Fruit fly (Drosophila melanogaster) whole organism, embryonic: ENCODE data around the gene r-l.

Experiments used
- BEAF-32 ChIP-seq: fragments of 200-800 bp; sonication (Bioruptor generic); optimal IDR thresholded peaks from 3 replicates; lab custom pipeline; 2017; ENCODE audit warnings: missing biosample characterization, missing genetic modification characterization, mild to moderate bottlenecking, moderate library complexity, missing genetic modification reagents
- Bgb ChIP-seq: fragments of 200-800 bp; sonication (Bioruptor generic); IDR thresholded peaks from 2 replicates; pipeline ENCODE4 v1.3.6; 2022; ENCODE audit warnings: missing biosample characterization, missing genetic modification characterization; ENCODE audit not compliant: partially characterized antibody
- CG10431 ChIP-seq: fragments of 200-800 bp; sonication (Bioruptor generic); optimal IDR thresholded peaks from 3 replicates; lab custom pipeline; 2018; ENCODE audit warnings: missing biosample characterization, mild to moderate bottlenecking, missing genetic modification characterization
- CG10979 ChIP-seq: fragments of 200-800 bp; sonication (Bioruptor generic); optimal IDR thresholded peaks from 2 replicates; lab custom pipeline; 2018; ENCODE audit warnings: missing biosample characterization, mild to moderate bottlenecking, missing genetic modification characterization, moderate library complexity
- CG12391 ChIP-seq: fragments of 200-800 bp; sonication (Bioruptor generic); optimal IDR thresholded peaks from 3 replicates; lab custom pipeline; 2018; ENCODE audit warnings: missing biosample characterization, mild to moderate bottlenecking, missing genetic modification characterization, moderate library complexity
- CG13287 ChIP-seq: fragments of 200-800 bp; sonication (Bioruptor generic); IDR thresholded peaks from 2 replicates; pipeline ENCODE4 v1.3.6; 2022; ENCODE audit warnings: missing biosample characterization, missing genetic modification characterization; ENCODE audit not compliant: partially characterized antibody
- CG15514 ChIP-seq: fragments of 200-800 bp; sonication (Bioruptor generic); optimal IDR thresholded peaks from 3 replicates; lab custom pipeline; 2017; ENCODE audit warnings: missing biosample characterization, missing genetic modification characterization, mild to moderate bottlenecking, moderate library complexity, missing genetic modification reagents
- CG17912 ChIP-seq: fragments of 200-800 bp; sonication (Bioruptor generic); optimal IDR thresholded peaks from 2 replicates; lab custom pipeline; 2018; ENCODE audit warnings: missing biosample characterization, mild to moderate bottlenecking, missing genetic modification characterization
- CG2129 ChIP-seq: fragments of 200-800 bp; sonication (Bioruptor generic); IDR thresholded peaks from 2 replicates; pipeline ENCODE4 v1.3.6; 2022; ENCODE audit warnings: missing biosample characterization, missing genetic modification characterization; ENCODE audit not compliant: partially characterized antibody
- CG33213 ChIP-seq: fragments of 200-800 bp; sonication (Bioruptor generic); optimal IDR thresholded peaks from 3 replicates; lab custom pipeline; 2016; ENCODE audit warnings: missing biosample characterization, missing genetic modification characterization
- CG34376 ChIP-seq: fragments of 200-800 bp; sonication (Bioruptor generic); optimal IDR thresholded peaks from 2 replicates; lab custom pipeline; 2018; ENCODE audit warnings: missing biosample characterization, mild to moderate bottlenecking, missing genetic modification characterization
- CG3726 ChIP-seq: fragments of 200-800 bp; sonication (Bioruptor generic); IDR thresholded peaks from 3 replicates; pipeline ENCODE4, ENCODE4 v1.3.6; 2022; ENCODE audit warnings: missing biosample characterization, missing genetic modification characterization
- CG3838 ChIP-seq: fragments of 200-800 bp; sonication (Bioruptor generic); optimal IDR thresholded peaks from 3 replicates; lab custom pipeline; 2016; ENCODE audit warnings: missing biosample characterization, missing genetic modification characterization
- CG4854 ChIP-seq: fragments of 200-800 bp; sonication (Bioruptor generic); optimal IDR thresholded peaks from 2 replicates; lab custom pipeline; 2016; ENCODE audit warnings: missing biosample characterization, missing genetic modification characterization, inconsistent platforms
- CG6654 ChIP-seq: fragments of 200-800 bp; sonication (Bioruptor generic); optimal IDR thresholded peaks from 2 replicates; lab custom pipeline; 2017; ENCODE audit warnings: missing biosample characterization, mild to moderate bottlenecking, missing genetic modification characterization
- CG6791 ChIP-seq: fragments of 200-800 bp; sonication (Bioruptor generic); IDR thresholded peaks from 3 replicates; pipeline ENCODE4 v1.3.6; 2022; ENCODE audit warnings: missing biosample characterization, missing genetic modification characterization; ENCODE audit not compliant: partially characterized antibody
- CG8388 ChIP-seq: fragments of 200-800 bp; sonication (Bioruptor generic); optimal IDR thresholded peaks from 2 replicates; lab custom pipeline; 2019; ENCODE audit warnings: missing biosample characterization, mild to moderate bottlenecking, missing genetic modification characterization, moderate library complexity
- CG9817 ChIP-seq: fragments of 200-800 bp; sonication (Bioruptor generic); optimal IDR thresholded peaks from 2 replicates; lab custom pipeline; 2018; ENCODE audit warnings: missing biosample characterization, mild to moderate bottlenecking, missing genetic modification characterization, moderate library complexity
- Ets97D ChIP-seq: fragments of 200-800 bp; sonication (Bioruptor generic); optimal IDR thresholded peaks from 3 replicates; lab custom pipeline; 2016; ENCODE audit warnings: missing biosample characterization, missing genetic modification characterization
- HLH3B ChIP-seq: fragments of 200-800 bp; sonication (Bioruptor generic); IDR thresholded peaks from 2 replicates; pipeline ENCODE4 v1.3.6; 2022; ENCODE audit warnings: missing biosample characterization, missing genetic modification characterization
- Nf-YA ChIP-seq: fragments of 200-800 bp; sonication (Bioruptor generic); IDR thresholded peaks from 2 replicates; pipeline ENCODE4 v1.3.6; 2022; ENCODE audit warnings: missing biosample characterization, missing genetic modification characterization
- Oaz ChIP-seq: fragments of 200-800 bp; sonication (Bioruptor generic); IDR thresholded peaks from 2 replicates; pipeline ENCODE4 v1.3.6; 2022; ENCODE audit warnings: missing biosample characterization, missing genetic modification characterization
- Optix ChIP-seq: fragments of 200-800 bp; sonication (Bioruptor generic); IDR thresholded peaks from 3 replicates; pipeline ENCODE4 v1.3.6; 2022; ENCODE audit warnings: missing biosample characterization, missing genetic modification characterization
- Scr ChIP-seq: fragments of 200-800 bp; sonication (Bioruptor generic); IDR thresholded peaks from 2 replicates; pipeline ENCODE4 v1.3.6; 2022; ENCODE audit warnings: missing biosample characterization, missing genetic modification characterization; ENCODE audit not compliant: partially characterized antibody
- Usf ChIP-seq: fragments of 200-800 bp; sonication (Bioruptor generic); optimal IDR thresholded peaks from 2 replicates; lab custom pipeline; 2017; ENCODE audit warnings: missing genotype, missing biosample characterization, missing genetic modification characterization
- Xrp1 ChIP-seq: fragments of 200-800 bp; sonication (Bioruptor generic); IDR thresholded peaks from 2 replicates; pipeline ENCODE4 v1.3.6; 2022; ENCODE audit warnings: missing biosample characterization, missing genetic modification characterization
- ap ChIP-seq: fragments of 200-800 bp; sonication (Bioruptor generic); IDR thresholded peaks from 2 replicates; pipeline ENCODE4 v1.3.6; 2022; ENCODE audit warnings: missing biosample characterization, missing genetic modification characterization
- ato ChIP-seq: fragments of 200-800 bp; sonication (Bioruptor generic); IDR thresholded peaks from 2 replicates; pipeline ENCODE4 v1.3.6; 2022; ENCODE audit warnings: missing biosample characterization, missing genetic modification characterization; ENCODE audit not compliant: partially characterized antibody
- chinmo ChIP-seq: fragments of 200-800 bp; sonication (Bioruptor generic); IDR thresholded peaks from 4 replicates; pipeline ENCODE4 v1.3.6; 2022; ENCODE audit warnings: missing biosample characterization, missing genetic modification characterization; ENCODE audit not compliant: partially characterized antibody
- chm ChIP-seq: fragments of 200-800 bp; sonication (Bioruptor generic); IDR thresholded peaks from 2 replicates; pipeline ENCODE4 v1.3.6; 2022; ENCODE audit warnings: missing biosample characterization, missing genetic modification characterization
- crol ChIP-seq: fragments of 200-800 bp; sonication (Bioruptor generic); IDR thresholded peaks from 2 replicates; pipeline ENCODE4 v1.3.6; 2022; ENCODE audit warnings: missing biosample characterization, missing genetic modification characterization
- da ChIP-seq: fragments of 200-800 bp; sonication (Bioruptor generic); optimal IDR thresholded peaks from 2 replicates; lab custom pipeline; 2016; ENCODE audit warnings: missing biosample characterization, missing genetic modification characterization
- ems ChIP-seq: fragments of 200-800 bp; sonication (Bioruptor generic); optimal IDR thresholded peaks from 3 replicates; lab custom pipeline; 2016; ENCODE audit warnings: missing biosample characterization, missing genetic modification characterization
- exex ChIP-seq: fragments of 200-800 bp; sonication (Bioruptor generic); optimal IDR thresholded peaks from 4 replicates; lab custom pipeline; 2018; ENCODE audit warnings: missing biosample characterization, mild to moderate bottlenecking, missing genetic modification characterization, moderate library complexity
- fd102C ChIP-seq: fragments of 200-800 bp; sonication (Bioruptor generic); optimal IDR thresholded peaks from 2 replicates; lab custom pipeline; 2018; ENCODE audit warnings: missing biosample characterization, mild to moderate bottlenecking, missing genetic modification characterization, moderate library complexity
- gce ChIP-seq: fragments of 200-800 bp; sonication (Bioruptor generic); IDR thresholded peaks from 3 replicates; pipeline ENCODE4 v1.3.6; 2022; ENCODE audit warnings: missing biosample characterization, missing genetic modification characterization
- gfzf ChIP-seq: fragments of 200-800 bp; sonication (Bioruptor generic); optimal IDR thresholded peaks from 2 replicates; lab custom pipeline; 2016; ENCODE audit warnings: missing biosample characterization, mild to moderate bottlenecking, missing genetic modification characterization, moderate library complexity
- gro ChIP-seq: fragments of 200-800 bp; sonication (Bioruptor generic); optimal IDR thresholded peaks from 2 replicates; lab custom pipeline; 2016; ENCODE audit warnings: missing biosample characterization, missing genetic modification characterization
- h ChIP-seq: fragments of >200 bp; optimal IDR thresholded peaks from 2 replicates; lab custom pipeline; 2017
- luna ChIP-seq: fragments of 200-800 bp; sonication (Bioruptor generic); optimal IDR thresholded peaks from 2 replicates; lab custom pipeline; 2016; ENCODE audit warnings: missing biosample characterization, missing genetic modification characterization
- mirr ChIP-seq: fragments of 200-800 bp; sonication (Bioruptor generic); optimal IDR thresholded peaks from 3 replicates; lab custom pipeline; 2018; ENCODE audit warnings: missing biosample characterization, mild to moderate bottlenecking, missing genetic modification characterization
- nau ChIP-seq: fragments of 200-800 bp; sonication (Bioruptor generic); optimal IDR thresholded peaks from 3 replicates; lab custom pipeline; 2017; ENCODE audit warnings: missing biosample characterization, mild to moderate bottlenecking, missing genetic modification characterization, missing genetic modification reagents
- peb ChIP-seq: fragments of 200-800 bp; sonication (Bioruptor generic); IDR thresholded peaks from 2 replicates; pipeline ENCODE4 v1.3.6; 2022; ENCODE audit warnings: missing biosample characterization, missing genetic modification characterization
- pnt ChIP-seq: fragments of 200-800 bp; sonication (Bioruptor generic); optimal IDR thresholded peaks from 3 replicates; lab custom pipeline; 2016; ENCODE audit warnings: missing biosample characterization, missing genetic modification characterization
- psq ChIP-seq: fragments of 200-800 bp; sonication (Bioruptor generic); optimal IDR thresholded peaks from 2 replicates; lab custom pipeline; 2017; ENCODE audit warnings: missing biosample characterization, missing genetic modification characterization
- ranshi ChIP-seq: fragments of 200-800 bp; sonication (Bioruptor generic); IDR thresholded peaks from 2 replicates; pipeline ENCODE4 v1.3.6; 2022; ENCODE audit warnings: missing biosample characterization, missing genetic modification characterization
- sd ChIP-seq: fragments of 200-800 bp; sonication (Bioruptor generic); optimal IDR thresholded peaks from 3 replicates; lab custom pipeline; 2018; ENCODE audit warnings: missing biosample characterization, mild to moderate bottlenecking, missing genetic modification characterization, moderate library complexity
- sima ChIP-seq: fragments of 200-800 bp; sonication (Bioruptor generic); optimal IDR thresholded peaks from 2 replicates; lab custom pipeline; 2016; ENCODE audit warnings: missing biosample characterization, missing genetic modification characterization
- unc-4 ChIP-seq: fragments of 200-800 bp; sonication (Bioruptor generic); IDR thresholded peaks from 2 replicates; pipeline ENCODE4 v1.3.6; 2022; ENCODE audit warnings: missing biosample characterization, missing genetic modification characterization; ENCODE audit not compliant: partially characterized antibody

r-l gene

DNA sequence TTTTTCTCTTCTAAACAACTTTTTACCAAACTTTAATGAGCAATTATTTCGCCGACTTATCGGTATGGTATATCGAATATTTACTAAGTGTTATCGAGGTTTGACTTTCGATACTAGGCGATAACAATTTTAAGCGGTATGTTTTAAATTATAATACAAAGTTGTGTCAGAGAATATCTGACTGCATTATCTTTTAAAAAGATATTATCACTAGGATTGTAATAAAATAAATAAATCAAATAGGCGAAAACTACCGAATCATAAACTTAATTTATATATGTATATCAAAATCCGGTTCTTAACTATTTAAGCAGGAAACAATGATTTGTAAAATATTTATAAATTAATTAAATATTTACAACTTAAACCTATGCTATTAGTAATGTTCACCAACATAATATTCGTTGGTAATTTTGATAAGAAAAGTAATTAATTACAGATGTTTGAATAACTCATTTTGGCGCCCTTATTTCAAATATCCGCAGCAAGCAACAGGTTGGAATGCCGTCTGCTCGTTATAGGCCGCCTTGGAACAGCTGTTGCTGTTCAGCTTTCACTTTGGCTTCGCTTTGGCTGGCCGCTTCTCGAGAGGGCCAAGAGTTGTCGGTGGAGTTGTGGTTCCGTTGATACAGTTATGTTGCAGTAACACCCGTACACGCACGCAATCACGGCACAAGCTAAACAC lies 34.9 kb upstream of the r-l start, which contains the start of the genes Sec15 and rtet (continued):
- TF ChIP-seq nau (GFP tag; lab: Kevin White, UChicago) (no peak), Xrp1 (GFP tag; lab: Robert Waterston, UW) (peak; percentile 80), BEAF-32 (GFP tag; lab: Kevin White, UChicago) (peak; percentile 69), CG9817 (tag; lab: Kevin White, UChicago) (peak; percentile 52), CG6791 (GFP tag; lab: Robert Waterston, UW) (peak; percentile 48; the same call in 1 of the 3 replicates), CG33213 (GFP tag; lab: Kevin White, UChicago) (no peak), ap (GFP tag; lab: Robert Waterston, UW) (no peak), CG3838 (no peak), exex (tag; lab: Kevin White, UChicago) (peak; percentile 66), Ets97D (GFP tag; lab: Kevin White, UChicago) (peak; percentile 17), peb (GFP tag; lab: Robert Waterston, UW) (peak; percentile 30; the same call in 1 of the 2 replicates), da (GFP tag; lab: Kevin White, UChicago) (no peak), CG34376 (GFP tag; lab: Kevin White, UChicago) (peak; percentile 53), CG3726 (no peak), Nf-YA (GFP tag; lab: Robert Waterston, UW) (no peak), psq (GFP tag; lab: Kevin White, UChicago) (peak; percentile 15), gce (GFP tag; lab: Robert Waterston, UW) (no peak), ranshi (GFP tag; lab: Robert Waterston, UW) (0 out of 2 replicates have a peak, but pooled peaks have one; percentile 24), Bgb (GFP tag; lab: Robert Waterston, UW) (peak; percentile 34), CG8388 (GFP tag; lab: Kevin White, UChicago) (no peak), Optix (peak; percentile 54; the same call in 2 of the 3 replicates), CG10979 (peak; percentile 81), crol (no peak), fd102C (no peak), chinmo (GFP tag; lab: Robert Waterston, UW) (0 out of 4 replicates have a peak, but pooled peaks have one; percentile 30), gro (GFP tag; lab: Kevin White, UChicago) (no peak), sima (GFP tag; lab: Kevin White, UChicago) (no peak), CG6654 (GFP tag; lab: Kevin White, UChicago) (no peak), chm (GFP tag; lab: Robert Waterston, UW) (peak; percentile 60; the same call in 1 of the 2 replicates), HLH3B (peak; percentile 38; the same call in 1 of the 2 replicates), CG10431 (GFP tag; lab: Kevin White, UChicago) (no peak), luna (GFP tag; lab: Kevin White, UChicago) (no peak), unc-4 (peak; percentile 68), CG17912 (no peak), pnt (GFP tag; lab: Kevin White, UChicago) (no peak), CG2129 (GFP tag; lab: Robert Waterston, UW) (no peak), CG13287 (peak; percentile 77), CG12391 (tag; lab: Kevin White, UChicago) (peak; percentile 77), mirr (GFP tag; lab: Kevin White, UChicago) (peak; percentile 47), gfzf (GFP tag; lab: Kevin White, UChicago) (no peak), h (lab: Kevin White, UChicago) (no peak), CG15514 (GFP tag; lab: Kevin White, UChicago) (peak; percentile 61), Scr (GFP tag; lab: Robert Waterston, UW) (peak; percentile 64), Usf (GFP tag; lab: Kevin White, UChicago) (peak; percentile 40), ato (GFP tag; lab: Robert Waterston, UW) (peak; percentile 86), sd (tag; lab: Kevin White, UChicago) (peak; percentile 92), Oaz (GFP tag; lab: Robert Waterston, UW) (0 out of 2 replicates have a peak, but pooled peaks have one; percentile 17), ems (GFP tag; lab: Kevin White, UChicago) (no peak), CG4854 (GFP tag; lab: Kevin White, UChicago) (peak; percentile 17)
